Worm (Caenorhabditis elegans): Measurements from ENCODE around the gene mrps-18C.

The mrps-18C gene

DNA sequence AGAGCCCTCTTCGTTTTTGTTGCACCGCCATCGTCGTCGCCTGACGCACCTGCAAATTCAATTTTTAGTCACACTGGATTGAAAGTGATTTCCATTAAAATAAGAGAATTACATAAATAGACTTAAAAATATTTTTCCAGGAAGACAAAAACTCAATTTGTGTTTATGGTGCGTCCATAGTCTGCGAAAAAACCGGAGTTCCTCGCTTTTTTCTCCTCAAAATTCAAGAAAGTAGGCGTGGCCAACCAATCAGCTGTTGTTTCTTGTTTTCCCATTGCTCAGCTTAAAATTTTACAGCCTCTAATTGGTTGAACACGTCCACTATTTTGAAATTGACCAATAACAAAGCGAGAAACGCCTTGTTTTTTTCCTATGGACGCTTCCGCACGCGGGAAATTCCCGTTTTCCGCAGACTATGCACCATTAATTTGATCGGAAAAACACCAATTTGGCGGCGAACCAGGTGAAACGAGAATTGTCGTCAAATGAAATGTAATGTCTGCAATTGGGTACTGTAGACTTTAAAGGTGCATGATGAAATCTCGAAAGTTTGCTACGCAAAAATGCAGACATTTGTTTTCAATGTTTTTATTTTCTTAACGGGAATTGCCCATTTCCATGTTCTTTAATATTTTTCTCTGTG, 49.2 kb downstream of the mrps-18C start, which contains the start of gene C27F2.7:
C27F2.7 (minus strand) TSS at position 51 of the 643 bp plus-strand sequence.
- TF ChIP-seq ham-2 (GFP tag; optimal IDR thresholded peaks at IDR 0.05) = no peak
- no peak for TF ChIP-seq mab-5 (tag; optimal IDR thresholded peaks at IDR 0.05)
- TF ChIP-seq snpc-4 (tag; optimal IDR thresholded peaks at IDR 0.05) = no peak
- no peak for TF ChIP-seq flh-1 (GFP tag; optimal IDR thresholded peaks at IDR 0.05)
- no peak for TF ChIP-seq hlh-1 (tag; optimal IDR thresholded peaks at IDR 0.05)
- no peak for TF ChIP-seq elt-3 (tag; optimal IDR thresholded peaks at IDR 0.05)
- no peak for TF ChIP-seq lsy-2 (tag; optimal IDR thresholded peaks at IDR 0.05)
- TF ChIP-seq ceh-83 (GFP tag; optimal IDR thresholded peaks at IDR 0.05) = no peak
- TF ChIP-seq nhr-2 (tag; optimal IDR thresholded peaks at IDR 0.05) = no peak
- no peak for TF ChIP-seq ceh-43 (GFP tag; optimal IDR thresholded peaks at IDR 0.05)
